Fruit fly (Drosophila melanogaster): ENCODE data around the gene CG44006.

The CG44006 gene

dm6 chr3L:18032478-18033343 lies 37.2 kb downstream of the CG44006 start:
- TF ChIP-seq CG8478 (optimal IDR thresholded peaks at IDR 0.05): no peak
- TF ChIP-seq CTCF (optimal IDR thresholded peaks at IDR 0.05): peak; percentile 21 to 53

dm6 chr3L:18030301-18030827 lies 39.6 kb downstream of the CG44006 start:
- TF ChIP-seq CTCF (optimal IDR thresholded peaks at IDR 0.05) (no peak), CG8478 (optimal IDR thresholded peaks at IDR 0.05) (no peak)

- TF ChIP-seq CTCF (optimal IDR thresholded peaks at IDR 0.05) (no peak), CG8478 (optimal IDR thresholded peaks at IDR 0.05) (no peak)
Measured at dm6 chr3L:18029546-18030300, 40.2 kb downstream of the CG44006 start.

dm6 chr3L:18025907-18026306 lies 44.0 kb downstream of the CG44006 start:
- TF ChIP-seq CTCF (optimal IDR thresholded peaks at IDR 0.05) (no peak), CG8478 (optimal IDR thresholded peaks at IDR 0.05) (no peak)

dm6 chr3L:18024589-18024988 lies 45.4 kb downstream of the CG44006 start:
- TF ChIP-seq CTCF (optimal IDR thresholded peaks at IDR 0.05) (no peak), CG8478 (optimal IDR thresholded peaks at IDR 0.05) (no peak)

- TF ChIP-seq CG8478 (optimal IDR thresholded peaks at IDR 0.05) (no peak), CTCF (optimal IDR thresholded peaks at IDR 0.05) (no peak)
Measured at dm6 chr3L:18023622-18024021, 46.3 kb downstream of the CG44006 start.

- no peak for TF ChIP-seq CTCF (optimal IDR thresholded peaks at IDR 0.05)
- TF ChIP-seq CG8478 (optimal IDR thresholded peaks at IDR 0.05): no peak
Measured at dm6 chr3L:18022479-18022950, 47.4 kb downstream of the CG44006 start.

dm6 chr3L:18021886-18022285 lies 48.1 kb downstream of the CG44006 start:
- TF ChIP-seq CTCF (optimal IDR thresholded peaks at IDR 0.05) (no peak), CG8478 (optimal IDR thresholded peaks at IDR 0.05) (no peak)

dm6 chr3L:18020944-18021343 lies 49.0 kb downstream of the CG44006 start:
- TF ChIP-seq CTCF (optimal IDR thresholded peaks at IDR 0.05) (no peak), CG8478 (optimal IDR thresholded peaks at IDR 0.05) (no peak)

DNA sequence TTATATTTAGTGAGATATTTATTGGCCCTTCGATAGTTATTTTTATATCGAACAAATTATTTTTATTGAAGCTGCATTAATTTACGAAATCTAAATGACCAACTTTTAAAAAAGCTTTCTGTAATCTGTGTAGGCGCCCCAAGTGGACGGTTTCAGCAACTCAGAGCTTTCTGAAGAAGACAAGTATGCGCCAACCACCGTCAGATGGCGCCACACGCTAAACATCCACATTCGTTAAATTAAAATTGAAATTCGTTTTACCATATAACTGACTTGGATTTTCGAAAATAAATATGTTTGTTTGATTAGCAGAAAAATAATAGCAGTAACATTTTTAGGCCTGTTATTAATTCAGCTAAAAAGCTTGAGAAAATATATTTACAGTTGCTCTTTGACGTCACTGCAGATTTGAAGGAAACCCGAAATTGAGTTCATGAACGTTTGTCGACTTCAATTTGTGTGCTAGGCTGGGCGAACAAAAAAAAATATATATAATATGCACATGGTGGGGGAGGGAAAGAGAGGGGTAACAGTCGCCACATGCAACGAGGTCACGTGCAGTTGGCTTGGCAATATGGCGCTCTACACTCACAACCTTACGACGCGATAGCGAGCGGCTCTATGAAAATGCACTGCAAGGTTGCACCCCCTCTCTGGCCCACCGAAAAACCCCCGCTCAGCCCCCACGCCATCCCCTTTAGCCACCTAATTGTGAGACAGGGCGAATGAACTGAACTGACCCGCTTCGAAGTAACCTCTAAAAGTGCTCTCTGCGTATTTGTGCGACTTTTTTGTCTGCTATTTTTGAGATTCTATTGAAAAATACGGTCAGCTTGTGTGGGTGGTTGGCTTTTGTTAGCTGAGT lies 50.1 kb downstream of the CG44006 start:
- no peak for TF ChIP-seq CG8478 (optimal IDR thresholded peaks at IDR 0.05)
- TF ChIP-seq CTCF (optimal IDR thresholded peaks at IDR 0.05): peak; percentile 86 to 92

dm6 chr3L:18018988-18019387 lies 51.0 kb downstream of the CG44006 start:
- TF ChIP-seq CG8478 (optimal IDR thresholded peaks at IDR 0.05) (no peak), CTCF (optimal IDR thresholded peaks at IDR 0.05) (no peak)

Data from S2 (cell line).